Fruit fly (Drosophila melanogaster) Kc167 (cell line): ENCODE results near the gene lab.

Experiments used
- Myc ChIP-seq: fragments of >200 bp; optimal IDR thresholded peaks from 2 replicates; lab custom pipeline; 2017; ENCODE audit warnings: missing external identifiers
- Sin3A ChIP-seq: fragments of >200 bp; optimal IDR thresholded peaks from 2 replicates; lab custom pipeline; 2018; ENCODE audit warnings: missing external identifiers
- h ChIP-seq: fragments of >200 bp; optimal IDR thresholded peaks from 3 replicates; lab custom pipeline; 2018; ENCODE audit warnings: missing external identifiers
- insv ChIP-seq: fragments of >200 bp; optimal IDR thresholded peaks from 3 replicates; lab custom pipeline; 2018; ENCODE audit warnings: missing external identifiers
- psq ChIP-seq: fragments of >200 bp; optimal IDR thresholded peaks from 2 replicates; lab custom pipeline; 2017; ENCODE audit warnings: missing external identifiers
- ttk ChIP-seq: sonication (Bioruptor generic); optimal IDR thresholded peaks from 2 replicates; lab custom pipeline; 2017; ENCODE audit warnings: missing external identifiers

DNA sequence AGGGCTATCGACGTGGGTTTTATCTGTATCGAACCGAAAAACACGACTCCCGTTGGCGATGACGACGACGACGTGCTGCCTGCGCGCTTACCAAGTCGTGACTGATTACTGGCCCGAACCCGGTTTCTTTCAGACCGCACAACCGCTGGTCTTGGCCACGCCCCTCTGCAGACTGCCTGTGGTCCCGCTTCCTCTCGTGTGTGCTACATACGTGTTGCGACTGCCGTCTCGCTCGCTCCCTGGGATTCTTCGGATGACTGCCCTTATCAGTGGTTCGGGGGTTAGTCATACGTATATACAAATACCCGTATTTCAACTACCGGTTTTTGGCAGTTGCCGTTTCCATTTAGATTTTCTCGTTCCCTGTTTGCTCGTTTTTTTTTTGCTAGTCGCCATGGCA, at the start of gene lab:
- no peak for TF ChIP-seq ttk (lab: Kevin White, UChicago)
- TF ChIP-seq h (lab: Kevin White, UChicago) = no peak
- no peak for TF ChIP-seq Myc
- no peak for TF ChIP-seq Sin3A
- TF ChIP-seq psq (lab: Kevin White, UChicago) = no peak
- no peak for TF ChIP-seq insv
